Worm (Caenorhabditis elegans) whole organism, L3 larva: Measurements from ENCODE around the gene ech-8.

Source experiments
- R02D3.7 ChIP-seq: fragments of 150-350 bp; optimal IDR thresholded peaks from 2 replicates; lab custom pipeline; 2014; ENCODE audit warnings: missing biosample characterization, missing genetic modification characterization
- ZK546.5 ChIP-seq: sonication (generic microtip); optimal IDR thresholded peaks from 2 replicates; lab custom pipeline; 2017; ENCODE audit warnings: missing biosample characterization, missing genetic modification characterization
- aly-2 ChIP-seq: fragments of 150-350 bp; optimal IDR thresholded peaks from 2 replicates; lab custom pipeline; 2014; ENCODE audit warnings: missing biosample characterization, missing genetic modification characterization
- ama-1 ChIP-seq: fragments of 150-350 bp; optimal IDR thresholded peaks from 2 replicates; lab custom pipeline; 2018
- ceh-16 ChIP-seq: sonication (generic microtip); optimal IDR thresholded peaks from 2 replicates; lab custom pipeline; 2017; ENCODE audit warnings: missing biosample characterization, missing genetic modification characterization
- ceh-28 ChIP-seq: fragments of 150-350 bp; optimal IDR thresholded peaks from 2 replicates; lab custom pipeline; 2014; ENCODE audit warnings: missing biosample characterization, missing genetic modification reagents, missing genetic modification characterization
- ceh-82 ChIP-seq: fragments of 150-350 bp; optimal IDR thresholded peaks from 2 replicates; lab custom pipeline; 2014; ENCODE audit warnings: missing biosample characterization, missing genetic modification characterization
- ceh-9 ChIP-seq: sonication (generic microtip); optimal IDR thresholded peaks from 2 replicates; lab custom pipeline; 2018; ENCODE audit warnings: missing biosample characterization, missing genetic modification characterization
- daf-12 ChIP-seq: fragments of 150-350 bp; optimal IDR thresholded peaks from 2 replicates; lab custom pipeline; 2014; ENCODE audit warnings: missing biosample characterization, missing genetic modification reagents, missing genetic modification characterization
- egl-27 ChIP-seq: sonication (generic microtip); optimal IDR thresholded peaks from 4 replicates; lab custom pipeline; 2017; ENCODE audit warnings: missing biosample characterization, missing genetic modification reagents, missing genetic modification characterization
- elt-1 ChIP-seq: fragments of 150-350 bp; optimal IDR thresholded peaks from 2 replicates; lab custom pipeline; 2014; ENCODE audit warnings: missing biosample characterization, missing genetic modification characterization
- elt-2 ChIP-seq: sonication (generic microtip); optimal IDR thresholded peaks from 2 replicates; lab custom pipeline; 2016; ENCODE audit warnings: missing genetic modification reagents, mild to moderate bottlenecking, missing genetic modification characterization, missing compliant biosample characterization
- elt-3 ChIP-seq, 3 experiments: fragments of 150-350 bp in 1 of 3; sonication (generic microtip) in 2 of 3; optimal IDR thresholded peaks; 2 replicates in 2 of 3; 4 replicates in 1 of 3; lab custom pipeline; 2014 to 2017; ENCODE audit warnings: missing biosample characterization in 3 of 3, missing genetic modification characterization in 3 of 3
- eor-1 ChIP-seq, 2 experiments: fragments of 150-350 bp; optimal IDR thresholded peaks; 2 replicates each; lab custom pipeline; 2014 to 2018; ENCODE audit warnings: missing biosample characterization in 2 of 2, missing genetic modification characterization in 2 of 2
- hmg-11 ChIP-seq: sonication (generic microtip); optimal IDR thresholded peaks from 2 replicates; lab custom pipeline; 2016; ENCODE audit warnings: missing genetic modification characterization, missing compliant biosample characterization
- jun-1 ChIP-seq: fragments of 150-350 bp; optimal IDR thresholded peaks from 2 replicates; lab custom pipeline; 2014; ENCODE audit warnings: missing biosample characterization, missing genetic modification reagents, missing genetic modification characterization
- lin-15B ChIP-seq: fragments of 150-350 bp; optimal IDR thresholded peaks from 2 replicates; lab custom pipeline; 2014; ENCODE audit warnings: missing biosample characterization, missing genetic modification characterization
- lin-39 ChIP-seq: fragments of 150-350 bp; optimal IDR thresholded peaks from 2 replicates; lab custom pipeline; 2018; ENCODE audit warnings: missing biosample characterization, missing genetic modification reagents, missing genetic modification characterization
- lsy-12 ChIP-seq: sonication (generic microtip); optimal IDR thresholded peaks from 2 replicates; lab custom pipeline; 2016; ENCODE audit warnings: mild to moderate bottlenecking, missing genetic modification characterization, missing compliant biosample characterization
- mdl-1 ChIP-seq: fragments of 150-350 bp; optimal IDR thresholded peaks from 2 replicates; lab custom pipeline; 2014; ENCODE audit warnings: missing biosample characterization, missing genetic modification characterization
- mml-1 ChIP-seq: fragments of 150-350 bp; sonication (generic microtip); optimal IDR thresholded peaks from 3 replicates; lab custom pipeline; 2014; ENCODE audit warnings: missing biosample characterization, missing genetic modification characterization
- nfya-1 ChIP-seq: sonication (generic microtip); optimal IDR thresholded peaks from 2 replicates; lab custom pipeline; 2017; ENCODE audit warnings: missing genetic modification characterization, mild to moderate bottlenecking, missing compliant biosample characterization, antibody characterized with exemption, moderate library complexity; ENCODE audit not compliant: insufficient read depth
- nhr-11 ChIP-seq: fragments of 150-350 bp; optimal IDR thresholded peaks from 2 replicates; lab custom pipeline; 2014; ENCODE audit warnings: missing biosample characterization, missing genetic modification characterization
- nhr-12 ChIP-seq: fragments of 150-350 bp; optimal IDR thresholded peaks from 2 replicates; lab custom pipeline; 2014; ENCODE audit warnings: missing biosample characterization, missing genetic modification characterization
- nhr-23 ChIP-seq: fragments of 150-350 bp; optimal IDR thresholded peaks from 2 replicates; lab custom pipeline; 2014; ENCODE audit warnings: missing biosample characterization, missing genetic modification reagents, missing genetic modification characterization
- nhr-237 ChIP-seq: fragments of 150-350 bp; optimal IDR thresholded peaks from 2 replicates; lab custom pipeline; 2014; ENCODE audit warnings: missing biosample characterization, missing genetic modification characterization
- nhr-25 ChIP-seq: sonication (generic microtip); optimal IDR thresholded peaks from 2 replicates; lab custom pipeline; 2017; ENCODE audit warnings: missing biosample characterization, missing genetic modification characterization
- nhr-28 ChIP-seq: fragments of 150-350 bp; optimal IDR thresholded peaks from 2 replicates; lab custom pipeline; 2014; ENCODE audit warnings: missing biosample characterization, missing genetic modification characterization
- nhr-67 ChIP-seq: fragments of 150-350 bp; optimal IDR thresholded peaks from 2 replicates; lab custom pipeline; 2014; ENCODE audit warnings: missing biosample characterization, missing genetic modification characterization
- nhr-76 ChIP-seq: fragments of 150-350 bp; sonication (generic microtip); optimal IDR thresholded peaks from 5 replicates; lab custom pipeline; 2014; ENCODE audit warnings: missing biosample characterization, missing genetic modification characterization
- nhr-77 ChIP-seq: fragments of 150-350 bp; optimal IDR thresholded peaks from 2 replicates; lab custom pipeline; 2014; ENCODE audit warnings: missing biosample characterization, missing genetic modification characterization
- pha-4 ChIP-seq: fragments of 150-350 bp; optimal IDR thresholded peaks from 2 replicates; lab custom pipeline; 2014; ENCODE audit warnings: missing biosample characterization, missing genetic modification reagents, missing genetic modification characterization
- pqm-1 ChIP-seq: fragments of 150-350 bp; optimal IDR thresholded peaks from 2 replicates; lab custom pipeline; 2017; ENCODE audit warnings: missing biosample characterization, missing genetic modification characterization, inconsistent platforms
- skn-1 ChIP-seq: fragments of 150-350 bp; optimal IDR thresholded peaks from 2 replicates; lab custom pipeline; 2014; ENCODE audit warnings: missing biosample characterization, missing genetic modification characterization
- snpc-4 ChIP-seq: fragments of 150-350 bp; optimal IDR thresholded peaks from 2 replicates; lab custom pipeline; 2014; ENCODE audit warnings: missing biosample characterization, missing genetic modification characterization
- tbx-2 ChIP-seq: sonication (generic microtip); optimal IDR thresholded peaks from 2 replicates; lab custom pipeline; 2016; ENCODE audit warnings: mild to moderate bottlenecking, missing genetic modification characterization, missing compliant biosample characterization
- unc-39 ChIP-seq: sonication (generic microtip); optimal IDR thresholded peaks from 4 replicates; lab custom pipeline; 2017; ENCODE audit warnings: missing biosample characterization, missing genetic modification characterization
- unc-62 ChIP-seq: fragments of 150-350 bp; sonication (generic microtip); optimal IDR thresholded peaks from 4 replicates; lab custom pipeline; 2014; ENCODE audit warnings: missing biosample characterization, missing genetic modification reagents, missing genetic modification characterization
- zag-1 ChIP-seq: fragments of 150-350 bp; optimal IDR thresholded peaks from 2 replicates; lab custom pipeline; 2014; ENCODE audit warnings: missing biosample characterization, missing genetic modification characterization
- ztf-11 ChIP-seq: fragments of 150-350 bp; optimal IDR thresholded peaks from 2 replicates; lab custom pipeline; 2014; ENCODE audit warnings: missing biosample characterization, missing genetic modification characterization
- ztf-4 ChIP-seq: fragments of 150-350 bp; optimal IDR thresholded peaks from 2 replicates; lab custom pipeline; 2014; ENCODE audit warnings: missing biosample characterization, missing genetic modification characterization

Gene ech-8

ce11 chrIV:10239045-10239444 is at the start of gene ech-8:
TSS of gene ech-8 (minus strand) at chrIV:10239176.
- TF ChIP-seq nhr-11 (tag; lab: Kevin White, UChicago) (no peak), ceh-82 (tag; lab: Kevin White, UChicago) (no peak), ztf-4 (tag; lab: Kevin White, UChicago) (no peak), elt-2 (peak; percentile 54), skn-1 (tag; lab: Kevin White, UChicago) (no peak), nhr-28 (tag; lab: Kevin White, UChicago) (no peak), pqm-1 (tag; lab: Kevin White, UChicago) (peak; percentile 56), zag-1 (tag; lab: Kevin White, UChicago) (no peak)

- TF ChIP-seq ztf-11 (tag; lab: Kevin White, UChicago): no peak
- no peak for TF ChIP-seq tbx-2
- no peak for TF ChIP-seq mml-1
- TF ChIP-seq, all 47 proteins: peak for 0
These were observed 49.6 kb upstream of the ech-8 start for ce11 chrIV:10288575-10288974.

ce11 chrIV:10286655-10287054 is 47.7 kb upstream of the ech-8 start, which contains the start of gene ebax-1:
TSS of gene ebax-1 (plus strand) at chrIV:10286955.
- TF ChIP-seq elt-1 (tag; lab: Kevin White, UChicago): no peak
- no peak for TF ChIP-seq snpc-4 (tag; lab: Kevin White, UChicago)
- no peak for TF ChIP-seq aly-2 (tag; lab: Kevin White, UChicago)
- TF ChIP-seq nhr-12 (tag; lab: Kevin White, UChicago): no peak
- TF ChIP-seq jun-1 (tag; lab: Kevin White, UChicago): no peak
- no peak for TF ChIP-seq ceh-16
- TF ChIP-seq eor-1 (tag; optimal IDR thresholded peaks at IDR 0.05; lab: Kevin White, UChicago): no peak
- no peak for TF ChIP-seq lsy-12 (tag; lab: Kevin White, UChicago)
- TF ChIP-seq nhr-67: no peak
- TF ChIP-seq skn-1 (tag; lab: Kevin White, UChicago): no peak

- TF ChIP-seq ceh-9 (no peak), nhr-28 (tag; lab: Kevin White, UChicago) (no peak), snpc-4 (tag; lab: Kevin White, UChicago) (no peak), pha-4 (no peak), unc-39 (tag; lab: Kevin White, UChicago) (no peak), ama-1 (lab: Kevin White, UChicago) (no peak), pqm-1 (tag; lab: Kevin White, UChicago) (no peak), elt-2 (no peak), nfya-1 (no peak), hmg-11 (tag; lab: Kevin White, UChicago) (no peak), R02D3.7 (tag; lab: Kevin White, UChicago) (no peak), skn-1 (tag; lab: Kevin White, UChicago) (no peak), elt-3 (tag; optimal IDR thresholded peaks at IDR 0.05; lab: Kevin White, UChicago) (no peak), daf-12 (tag; lab: Kevin White, UChicago) (no peak), nhr-77 (tag; lab: Kevin White, UChicago) (no peak), ZK546.5 (tag; lab: Kevin White, UChicago) (no peak)
These were observed 46.4 kb upstream of the ech-8 start for ce11 chrIV:10285328-10285727.

ce11 chrIV:10284194-10284910 is 45.4 kb upstream of the ech-8 start, which contains the start of gene rad-51:
TSS of gene rad-51 (minus strand) at chrIV:10284244.
- TF ChIP-seq lin-39: peak; percentile 37
- TF ChIP-seq mdl-1: no peak
- peak; percentile 88 for TF ChIP-seq pha-4
- TF ChIP-seq nhr-23 (tag; lab: Kevin White, UChicago): peak; percentile 33
- peak; percentile 29 for TF ChIP-seq pqm-1 (tag; lab: Kevin White, UChicago)
- peak; percentile 86 for TF ChIP-seq nfya-1
- no peak for TF ChIP-seq tbx-2
- TF ChIP-seq ceh-28 (tag; lab: Kevin White, UChicago): no peak
- TF ChIP-seq elt-2: peak; percentile 54
- no peak for TF ChIP-seq jun-1 (tag; lab: Kevin White, UChicago)
- TF ChIP-seq lin-15B (tag; lab: Kevin White, UChicago): peak; percentile 85
- peak; percentile 88 for TF ChIP-seq hmg-11 (tag; lab: Kevin White, UChicago)
- TF ChIP-seq ceh-82 (tag; lab: Kevin White, UChicago): no peak
- TF ChIP-seq nhr-12 (tag; lab: Kevin White, UChicago): no peak
- TF ChIP-seq nhr-25 (tag; lab: Kevin White, UChicago): peak; percentile 68
- TF ChIP-seq snpc-4 (tag; lab: Kevin White, UChicago): peak; percentile 73
- TF ChIP-seq nhr-76 (tag; lab: Kevin White, UChicago): no peak
- no peak for TF ChIP-seq mml-1
- TF ChIP-seq egl-27 (tag; lab: Kevin White, UChicago): peak; percentile 9
- TF ChIP-seq lsy-12 (tag; lab: Kevin White, UChicago): peak; percentile 5
- TF ChIP-seq ama-1 (lab: Kevin White, UChicago): no peak
- no peak for TF ChIP-seq elt-3 (tag; optimal IDR thresholded peaks at IDR 0.05; lab: Kevin White, UChicago)
- no peak for TF ChIP-seq nhr-237 (tag; lab: Kevin White, UChicago)
- TF ChIP-seq unc-62 (GFP tag; lab: Kevin White, UChicago): no peak
- TF ChIP-seq, all 47 proteins: peak for 12
